Worm (Caenorhabditis elegans): ENCODE measurements around the gene eftu-2.

The eftu-2 gene

ce11 chrIII:5992913-5993312 lies 16.4 kb upstream of the eftu-2 start, which contains the start of gene T04C9.1:
Gene T04C9.1, plus strand, starts transcription at chrIII:5993213.
- TF ChIP-seq hlh-11 (tag; optimal IDR thresholded peaks at IDR 0.05) (no peak), lir-3 (tag; optimal IDR thresholded peaks at IDR 0.05) (no peak), duxl-1 (tag; optimal IDR thresholded peaks at IDR 0.05; ENCODE audit: poor library complexity) (no peak), hif-1 (tag; optimal IDR thresholded peaks at IDR 0.05) (no peak), ceh-62 (tag; optimal IDR thresholded peaks at IDR 0.05) (no peak), zag-1 (tag; optimal IDR thresholded peaks at IDR 0.05) (no peak), Y75B8A.6 (GFP tag; IDR thresholded peaks at IDR 0.05) (no peak), tag-97 (GFP tag; IDR thresholded peaks at IDR 0.05) (no peak), unc-130 (GFP tag; optimal IDR thresholded peaks at IDR 0.05) (no peak), snpc-4 (tag; optimal IDR thresholded peaks at IDR 0.05) (no peak), spr-1 (tag; optimal IDR thresholded peaks at IDR 0.05) (no peak), egl-27 (tag; optimal IDR thresholded peaks at IDR 0.05) (no peak), T26A8.4 (GFP tag; IDR thresholded peaks at IDR 0.05) (no peak), R02D3.7 (tag; optimal IDR thresholded peaks at IDR 0.05) (no peak), zip-2 (tag; optimal IDR thresholded peaks at IDR 0.05) (no peak), nhr-111 (GFP tag; optimal IDR thresholded peaks at IDR 0.05) (no peak), arid-1 (GFP tag; conservative IDR thresholded peaks at IDR 0.05) (no peak), rbr-2 (tag; optimal IDR thresholded peaks at IDR 0.05) (no peak), ceh-82 (tag; optimal IDR thresholded peaks at IDR 0.05) (no peak), php-3 (GFP tag; IDR thresholded peaks at IDR 0.05) (no peak)

ce11 chrIII:5998640-5999039 lies 10.7 kb upstream of the eftu-2 start:
- TF ChIP-seq set-16 (GFP tag; IDR thresholded peaks at IDR 0.05) (0 out of 2 replicates have a peak, but pooled peaks have one; percentile 31), ctbp-1 (GFP tag; IDR thresholded peaks at IDR 0.05) (0 out of 2 replicates have a peak, but pooled peaks have one; percentile 8), pqm-1 (tag; optimal IDR thresholded peaks at IDR 0.05) (no peak), zfp-2 (tag; optimal IDR thresholded peaks at IDR 0.05) (no peak), hlh-30 (tag; optimal IDR thresholded peaks at IDR 0.05; ENCODE audit: insufficient read depth) (peak; percentile 30)

DNA sequence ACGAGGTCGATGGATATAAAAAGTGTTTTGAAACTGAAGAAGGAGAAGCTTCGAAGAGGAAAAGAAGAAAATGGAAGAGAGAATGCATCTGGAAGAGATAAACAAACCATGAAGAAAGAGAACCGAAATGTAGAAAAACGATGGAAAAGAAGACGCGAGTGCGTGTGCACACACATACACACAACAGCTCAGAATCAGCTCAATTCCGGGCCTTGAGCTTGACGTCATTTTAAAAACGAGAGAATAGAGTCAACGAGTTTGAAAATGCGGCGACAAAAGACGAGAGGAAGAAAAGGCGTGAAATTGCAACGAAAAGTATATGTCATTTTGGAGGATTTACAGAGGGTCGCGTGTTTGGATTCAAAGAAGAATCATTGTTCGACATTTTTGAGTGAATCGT lies 9.7 kb upstream of the eftu-2 start:
- peak; percentile 7 for TF ChIP-seq hlh-11 (tag; optimal IDR thresholded peaks at IDR 0.05)
- TF ChIP-seq mes-2 (tag; optimal IDR thresholded peaks at IDR 0.05; ENCODE audit: poor library complexity, severe bottlenecking), result no peak
- peak; percentile 11 for TF ChIP-seq rbr-2 (tag; optimal IDR thresholded peaks at IDR 0.05)
- TF ChIP-seq arid-1 (GFP tag; conservative IDR thresholded peaks at IDR 0.05), result no peak
- TF ChIP-seq cey-2 (tag; optimal IDR thresholded peaks at IDR 0.05; ENCODE audit: borderline replicate concordance, insufficient read depth), result no peak
- no peak for TF ChIP-seq jun-1 (tag; optimal IDR thresholded peaks at IDR 0.05)
- TF ChIP-seq lin-39 (tag; optimal IDR thresholded peaks at IDR 0.05), result no peak
- no peak for TF ChIP-seq mxl-2 (GFP tag; conservative IDR thresholded peaks at IDR 0.05)
- TF ChIP-seq duxl-1 (tag; optimal IDR thresholded peaks at IDR 0.05; ENCODE audit: poor library complexity), result no peak
- no peak for TF ChIP-seq nhr-42 (GFP tag; IDR thresholded peaks at IDR 0.05)
- TF ChIP-seq ces-1 (GFP tag; optimal IDR thresholded peaks at IDR 0.05), result no peak
- no peak for TF ChIP-seq daf-8 (GFP tag; IDR thresholded peaks at IDR 0.05)
- TF ChIP-seq daf-19 (GFP tag; conservative IDR thresholded peaks at IDR 0.05), result no peak
- TF ChIP-seq snpc-1.2 (GFP tag; IDR thresholded peaks at IDR 0.05), result no peak
- no peak for TF ChIP-seq lin-1 (GFP tag; IDR thresholded peaks at IDR 0.05)
- no peak for TF ChIP-seq ceh-82 (tag; optimal IDR thresholded peaks at IDR 0.05)
- TF ChIP-seq unc-62 (GFP tag; optimal IDR thresholded peaks at IDR 0.05 in 1 of 2), result peak in 1 of 2 experiments; percentile 38
- TF ChIP-seq unc-62 (tag; optimal IDR thresholded peaks at IDR 0.05), result no peak
- no peak for TF ChIP-seq saeg-2 (GFP tag; IDR thresholded peaks at IDR 0.05)
- TF ChIP-seq nhr-28 (tag; optimal IDR thresholded peaks at IDR 0.05), result no peak
- no peak for TF ChIP-seq zip-2 (tag; optimal IDR thresholded peaks at IDR 0.05)
- TF ChIP-seq dmd-6 (GFP tag; IDR thresholded peaks at IDR 0.05), result no peak
- TF ChIP-seq Y5F2A.4 (GFP tag; optimal IDR thresholded peaks at IDR 0.05), result no peak
- peak; percentile 70; the same call in 1 of the 2 replicates for TF ChIP-seq ctbp-1 (GFP tag; IDR thresholded peaks at IDR 0.05)
- TF ChIP-seq attf-4 (tag; optimal IDR thresholded peaks at IDR 0.05), result no peak
- TF ChIP-seq nhr-25 (tag; optimal IDR thresholded peaks at IDR 0.05; ENCODE audit: borderline replicate concordance, insufficient read depth), result no peak
- TF ChIP-seq mep-1 (tag; optimal IDR thresholded peaks at IDR 0.05), result peak; percentile 54
- peak; percentile 99 for TF ChIP-seq aha-1 (tag)
- TF ChIP-seq pqm-1 (tag; optimal IDR thresholded peaks at IDR 0.05), result no peak
- no peak for TF ChIP-seq sdz-12 (GFP tag; optimal IDR thresholded peaks at IDR 0.05)
- TF ChIP-seq ceh-20 (GFP tag; IDR thresholded peaks at IDR 0.05), result no peak

Data from whole organism, L4 larva.